Worm (Caenorhabditis elegans) whole organism, midembryonic: ENCODE measurements around the gene nhr-267.

Source experiments
- cog-1 ChIP-seq: sonication (generic microtip); optimal IDR thresholded peaks from 2 replicates; lab custom pipeline; 2016; ENCODE audit warnings: missing genetic modification characterization, missing compliant biosample characterization
- flt-1 ChIP-seq: fragments of 200-800 bp; sonication (Bioruptor generic); IDR thresholded peaks from 2 replicates; pipeline ENCODE4 v1.3.6; 2022; ENCODE audit warnings: missing genetic modification characterization, missing compliant biosample characterization

DNA sequence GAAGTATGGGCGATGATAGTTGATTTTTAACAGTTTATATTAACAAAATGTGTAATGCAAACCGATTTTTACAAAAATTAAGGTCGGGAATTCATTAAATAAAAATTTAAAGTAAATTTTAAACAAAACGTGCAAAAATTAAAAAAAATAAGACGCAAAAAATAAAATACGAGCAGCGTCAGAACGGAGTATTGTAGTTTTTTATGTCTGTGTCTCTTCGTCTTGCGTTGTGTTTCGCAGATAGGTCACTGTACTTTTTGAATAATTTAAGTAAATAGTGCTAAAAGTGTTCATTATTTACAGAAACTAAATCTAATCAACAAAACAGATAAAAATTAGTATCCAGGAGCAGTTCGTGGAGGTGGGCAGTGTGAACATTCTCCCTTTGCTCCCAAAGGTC is 25.9 kb downstream of the nhr-267 start:
- TF ChIP-seq flt-1 (GFP tag; lab: Robert Waterston, UW): no peak
- no peak for TF ChIP-seq cog-1
